Fruit fly (Drosophila melanogaster) Kc167 (cell line): ENCODE data around the gene CG31301.

Experiments used
- Sin3A ChIP-seq: fragments of >200 bp; optimal IDR thresholded peaks from 2 replicates; lab custom pipeline; 2018; ENCODE audit warnings: missing external identifiers
- h ChIP-seq: fragments of >200 bp; optimal IDR thresholded peaks from 3 replicates; lab custom pipeline; 2018; ENCODE audit warnings: missing external identifiers
- insv ChIP-seq: fragments of >200 bp; optimal IDR thresholded peaks from 3 replicates; lab custom pipeline; 2018; ENCODE audit warnings: missing external identifiers

dm6 chr3R:15309924-15310323 is 36.1 kb upstream of the CG31301 start, which contains the start of gene Tm2:
- no peak for TF ChIP-seq h (lab: Kevin White, UChicago)
- TF ChIP-seq insv (lab: Kevin White, UChicago), result no peak
- no peak for TF ChIP-seq Sin3A (lab: Kevin White, UChicago)
